Fruit fly (Drosophila melanogaster): ENCODE measurements around the gene CG4829.

The CG4829 gene

DNA sequence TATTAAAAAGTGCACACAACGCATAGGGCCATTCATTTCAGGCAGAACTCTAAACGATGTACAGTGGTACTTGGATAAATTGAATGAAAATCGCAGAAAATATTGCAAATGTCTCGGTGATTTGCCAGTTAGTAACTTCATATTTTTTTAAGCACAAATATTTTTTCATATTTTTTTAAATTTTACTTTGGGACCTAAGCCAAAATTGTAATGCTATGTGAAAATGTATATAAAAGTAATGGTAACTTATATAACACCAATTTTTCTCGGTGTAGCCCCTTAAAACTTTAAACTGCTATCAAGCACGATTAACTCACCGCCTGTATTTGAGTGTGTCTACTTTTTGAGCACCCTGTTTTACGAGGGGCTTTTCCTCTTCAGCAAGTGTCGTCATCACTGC lies 9.7 kb downstream of the CG4829 start (continued):
- TF ChIP-seq aop (GFP tag; IDR thresholded peaks at IDR 0.05) (no peak), CG3163 (GFP tag; optimal IDR thresholded peaks at IDR 0.05) (no peak), ewg (GFP tag; optimal IDR thresholded peaks at IDR 0.05) (no peak), az2 (GFP tag; optimal IDR thresholded peaks at IDR 0.05) (no peak), zfh2 (GFP tag; optimal IDR thresholded peaks at IDR 0.05) (no peak), Hand (GFP tag; optimal IDR thresholded peaks at IDR 0.05) (no peak), CG8388 (GFP tag; optimal IDR thresholded peaks at IDR 0.05) (no peak), fd96Cb (tag; optimal IDR thresholded peaks at IDR 0.05) (peak; percentile 12), emc (GFP tag; optimal IDR thresholded peaks at IDR 0.05) (no peak), h (optimal IDR thresholded peaks at IDR 0.05) (no peak), H2.0 (GFP tag; IDR thresholded peaks at IDR 0.05) (no peak), Ets65A (GFP tag) (no peak), eyg (GFP tag; optimal IDR thresholded peaks at IDR 0.05) (no peak), ftz-f1 (GFP tag; optimal IDR thresholded peaks at IDR 0.05) (no peak), CG2712 (tag; optimal IDR thresholded peaks at IDR 0.05) (peak; percentile 11), her (GFP tag; optimal IDR thresholded peaks at IDR 0.05) (no peak), phol (tag; optimal IDR thresholded peaks at IDR 0.05) (peak; percentile 44), Sry-δ (GFP tag; optimal IDR thresholded peaks at IDR 0.05) (no peak), Awh (GFP tag; IDR thresholded peaks at IDR 0.05) (no peak), Rx (GFP tag; IDR thresholded peaks at IDR 0.05) (no peak), Blimp-1 (GFP tag; optimal IDR thresholded peaks at IDR 0.05) (peak; percentile 30), al (GFP tag; IDR thresholded peaks at IDR 0.05) (no peak), CG12391 (tag; optimal IDR thresholded peaks at IDR 0.05) (no peak), CG3407 (GFP tag; optimal IDR thresholded peaks at IDR 0.05) (no peak), CG2678 (tag; optimal IDR thresholded peaks at IDR 0.05) (peak; percentile 29), CG34224 (GFP tag; IDR thresholded peaks at IDR 0.05; ENCODE audit: partially characterized antibody) (no peak), lbe (GFP tag; optimal IDR thresholded peaks at IDR 0.05) (no peak), fd102C (GFP tag; optimal IDR thresholded peaks at IDR 0.05) (no peak), corto (GFP tag; optimal IDR thresholded peaks at IDR 0.05) (no peak), chn (GFP tag; optimal IDR thresholded peaks at IDR 0.05) (no peak), CG7928 (GFP tag; optimal IDR thresholded peaks at IDR 0.05) (no peak), CG7745 (tag; optimal IDR thresholded peaks at IDR 0.05) (no peak), CG11504 (tag; optimal IDR thresholded peaks at IDR 0.05) (peak; percentile 48), Camta (GFP tag; optimal IDR thresholded peaks at IDR 0.05) (no peak), CG10274 (GFP tag; optimal IDR thresholded peaks at IDR 0.05) (no peak), toy (GFP tag; IDR thresholded peaks at IDR 0.05) (no peak), wdn (GFP tag; IDR thresholded peaks at IDR 0.05) (no peak), CG10209 (GFP tag; optimal IDR thresholded peaks at IDR 0.05) (no peak), grau (tag; optimal IDR thresholded peaks at IDR 0.05) (no peak), dan (GFP tag; IDR thresholded peaks at IDR 0.05) (no peak), CG9876 (GFP tag; optimal IDR thresholded peaks at IDR 0.05) (no peak), Nf-YA (GFP tag; IDR thresholded peaks at IDR 0.05) (no peak), Ada2b (GFP tag; IDR thresholded peaks at IDR 0.05) (no peak), cg (GFP tag; optimal IDR thresholded peaks at IDR 0.05) (no peak), row (GFP tag; IDR thresholded peaks at IDR 0.05) (no peak), CG17328 (GFP tag; IDR thresholded peaks at IDR 0.05) (no peak), sens-2 (GFP tag; IDR thresholded peaks at IDR 0.05) (no peak), CG10654 (GFP tag; optimal IDR thresholded peaks at IDR 0.05) (no peak), CG7372 (GFP tag; IDR thresholded peaks at IDR 0.05) (no peak), CG43689 (GFP tag; IDR thresholded peaks at IDR 0.05) (no peak), Mes4 (GFP tag; optimal IDR thresholded peaks at IDR 0.05) (no peak), cato (GFP tag; optimal IDR thresholded peaks at IDR 0.05; ENCODE audit: borderline replicate concordance) (no peak), lab (GFP tag; optimal IDR thresholded peaks at IDR 0.05) (no peak)

All from whole organism, embryonic.